Worm (Caenorhabditis elegans): ENCODE measurements around the gene dot-1.3.

DNA sequence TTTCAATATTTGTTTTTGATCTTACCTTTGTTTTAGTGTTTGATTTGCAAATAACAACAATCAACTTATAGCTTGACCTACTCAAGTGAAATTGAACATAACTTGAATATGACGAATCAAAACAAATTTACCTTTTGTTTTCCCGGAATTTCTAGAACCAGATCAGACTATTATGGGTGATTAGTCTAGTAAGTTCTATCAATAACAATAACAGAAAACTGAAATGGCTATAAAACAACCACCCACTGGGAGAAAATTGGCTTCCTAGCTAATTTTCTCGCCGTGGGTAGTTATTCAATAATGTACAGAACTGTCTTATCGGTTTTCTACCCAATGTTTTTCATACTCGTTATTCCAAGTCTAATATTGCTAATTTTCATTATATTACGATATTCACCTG lies 26.0 kb upstream of the dot-1.3 start, which contains the start of gene srd-45:
- TF ChIP-seq him-1 (tag; optimal IDR thresholded peaks at IDR 0.05), result no peak
- TF ChIP-seq dao-5 (tag; optimal IDR thresholded peaks at IDR 0.05), result no peak
- TF ChIP-seq W03F9.2 (tag; optimal IDR thresholded peaks at IDR 0.05), result no peak

All from whole organism, L4/young adult.